Worm (Caenorhabditis elegans) whole organism, L1 larva: Measurements from ENCODE around the gene H10E21.5.

Source experiments
- C04F5.9 ChIP-seq: sonication (generic microtip); optimal IDR thresholded peaks from 2 replicates; lab custom pipeline; 2016; ENCODE audit warnings: missing genetic modification characterization, missing compliant biosample characterization
- ceh-63 ChIP-seq: fragments of 200-800 bp; sonication (Bioruptor generic); optimal IDR thresholded peaks from 2 replicates; lab custom pipeline; 2018; ENCODE audit warnings: mild to moderate bottlenecking, missing genetic modification characterization, missing compliant biosample characterization
- ceh-82 ChIP-seq, 3 experiments: fragments of 150-350 bp in 1 of 3; sonication (generic microtip) in 2 of 3; optimal IDR thresholded peaks; 2 replicates each; lab custom pipeline; 2014 to 2017; ENCODE audit warnings: missing biosample characterization in 3 of 3, missing genetic modification characterization in 3 of 3
- efl-1 ChIP-seq, 4 experiments: fragments of 150-350 bp; optimal IDR thresholded peaks in 3 of 4; peaks in 1 of 4; 1 replicate in 1 of 4; 2 replicates in 3 of 4; lab custom pipeline; 2014; ENCODE audit warnings: missing biosample characterization in 2 of 4, missing genetic modification characterization in 2 of 4, missing genetic modification reagents in 2 of 4
- jun-1 ChIP-seq: fragments of 150-350 bp; optimal IDR thresholded peaks from 2 replicates; lab custom pipeline; 2014; ENCODE audit warnings: missing biosample characterization, missing genetic modification reagents, missing genetic modification characterization
- nhr-11 ChIP-seq: fragments of 150-350 bp; optimal IDR thresholded peaks from 2 replicates; lab custom pipeline; 2014; ENCODE audit warnings: missing biosample characterization, missing genetic modification characterization
- nhr-28 ChIP-seq: fragments of 150-350 bp; optimal IDR thresholded peaks from 2 replicates; lab custom pipeline; 2014; ENCODE audit warnings: missing biosample characterization, missing genetic modification characterization
- nhr-76 ChIP-seq: sonication (generic microtip); optimal IDR thresholded peaks from 2 replicates; lab custom pipeline; 2017; ENCODE audit warnings: missing biosample characterization, missing genetic modification characterization
- sox-4 ChIP-seq: sonication (generic microtip); optimal IDR thresholded peaks from 2 replicates; lab custom pipeline; 2016; ENCODE audit warnings: missing genetic modification characterization, missing compliant biosample characterization
- unc-130 ChIP-seq: fragments of 150-350 bp; optimal IDR thresholded peaks from 2 replicates; lab custom pipeline; 2017; ENCODE audit warnings: missing biosample characterization, missing genetic modification characterization, inconsistent platforms
- unc-62 ChIP-seq: fragments of 150-350 bp; optimal IDR thresholded peaks from 2 replicates; lab custom pipeline; 2014; ENCODE audit warnings: missing biosample characterization, missing genetic modification reagents, missing genetic modification characterization

- TF ChIP-seq nhr-11 (tag; lab: Kevin White, UChicago) (no peak), jun-1 (tag; lab: Kevin White, UChicago) (no peak), nhr-76 (tag; lab: Kevin White, UChicago) (no peak), ceh-82 (tag; optimal IDR thresholded peaks at IDR 0.05; lab: Kevin White, UChicago) (no peak), nhr-28 (tag; lab: Kevin White, UChicago) (no peak), unc-62 (GFP tag; lab: Kevin White, UChicago) (no peak), C04F5.9 (no peak), unc-130 (no peak), ceh-63 (GFP tag; lab: Kevin White, UChicago) (no peak), sox-4 (tag; lab: Kevin White, UChicago) (no peak), efl-1 (optimal IDR thresholded peaks at IDR 0.05; lab: Kevin White, UChicago) (no peak), efl-1 (GFP tag; optimal IDR thresholded peaks at IDR 0.05 in 1 of 2; lab: Kevin White, UChicago) (no peak)
Observed at ce11 chrIII:49064-49463, 25.3 kb upstream of the H10E21.5 start.
